Fruit fly (Drosophila melanogaster) whole organism: ENCODE results near the gene beat-IIa.

Experiments
- CG8478 ChIP-seq: fragments of >200 bp; optimal IDR thresholded peaks from 2 replicates; lab custom pipeline; 2018; ENCODE audit warnings: inconsistent platforms
- EcR ChIP-seq, 2 experiments: fragments of >200 bp; optimal IDR thresholded peaks; 2 replicates each; lab custom pipeline; 2017; ENCODE audit warnings: missing biosample characterization in 2 of 2, missing genetic modification characterization in 2 of 2, missing genetic modification reagents in 2 of 2
- pan ChIP-seq: fragments of >200 bp; optimal IDR thresholded peaks from 2 replicates; lab custom pipeline; 2017
- usp ChIP-seq: fragments of >200 bp; optimal IDR thresholded peaks from 2 replicates; lab custom pipeline; 2017; ENCODE audit warnings: missing biosample characterization, missing genetic modification characterization, mixed read lengths

DNA sequence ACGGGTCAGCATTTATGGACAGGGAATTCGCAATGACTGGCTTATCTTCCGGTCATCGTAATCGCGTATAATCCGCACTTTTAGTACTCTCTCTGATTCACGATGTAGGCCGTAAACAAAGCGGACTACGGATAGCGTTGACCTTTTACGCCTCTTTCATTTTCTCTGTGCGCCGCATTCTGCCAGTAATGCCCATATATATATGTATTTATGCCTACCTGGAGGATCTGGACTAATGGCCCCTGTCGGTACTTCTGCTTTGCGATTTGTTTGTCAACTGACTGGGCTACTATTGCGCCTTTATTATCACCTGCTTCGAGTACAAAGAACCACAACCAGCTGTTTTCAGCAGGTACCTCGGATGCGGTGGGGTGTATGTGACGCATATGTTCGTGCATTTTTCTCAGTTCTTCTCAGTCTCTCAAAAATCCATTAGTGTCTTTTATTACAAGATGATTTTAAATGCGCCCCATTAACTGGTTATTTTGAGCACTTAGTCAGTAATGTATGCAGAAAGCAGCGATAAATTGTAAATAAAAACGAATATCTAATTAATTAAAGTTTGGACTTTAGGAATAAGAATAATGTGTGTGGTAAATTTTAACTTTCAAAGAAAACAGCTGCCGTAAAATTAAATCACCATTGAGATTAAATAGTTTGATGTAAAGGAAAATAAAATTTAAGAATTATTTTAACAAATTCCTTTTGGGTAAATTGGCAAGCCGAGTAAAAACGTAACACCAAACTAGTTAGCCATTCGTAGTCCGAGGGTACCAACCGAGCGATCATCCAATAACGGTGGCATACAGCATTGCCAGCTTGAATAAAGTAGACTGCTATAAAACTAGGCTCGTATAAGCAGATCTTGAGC, 28.6 kb upstream of the beat-IIa start, which contains the start of gene CREG:
- TF ChIP-seq CG8478 (lab: Kevin White, UChicago) (no peak), EcR (GFP tag; optimal IDR thresholded peaks at IDR 0.05; lab: Kevin White, UChicago) (no peak), usp (GFP tag; lab: Kevin White, UChicago) (no peak), pan (lab: Kevin White, UChicago) (peak; percentile 93)
